Fruit fly (Drosophila melanogaster) whole organism, prepupa: ENCODE data around the gene CG32971.

Experiments
- CG10631 ChIP-seq: fragments of 200-800 bp; sonication (Bioruptor generic); optimal IDR thresholded peaks from 2 replicates; lab custom pipeline; 2016; ENCODE audit warnings: missing biosample characterization, missing genetic modification characterization
- CG10669 ChIP-seq: fragments of 200-800 bp; sonication (Bioruptor generic); optimal IDR thresholded peaks from 3 replicates; lab custom pipeline; 2018; ENCODE audit warnings: missing biosample characterization, mild to moderate bottlenecking, missing genetic modification characterization, moderate library complexity
- CG11294 ChIP-seq: fragments of 200-800 bp; sonication (Bioruptor generic); IDR thresholded peaks from 2 replicates; pipeline ENCODE4 v1.3.6; 2022; ENCODE audit warnings: missing biosample characterization, missing genetic modification characterization
- CG11762 ChIP-seq: fragments of 200-800 bp; sonication (Bioruptor generic); optimal IDR thresholded peaks from 3 replicates; lab custom pipeline; 2016; ENCODE audit warnings: missing biosample characterization, missing genetic modification characterization; ENCODE audit not compliant: insufficient read depth
- CG11902 ChIP-seq: fragments of 200-800 bp; sonication (Bioruptor generic); optimal IDR thresholded peaks from 3 replicates; lab custom pipeline; 2016; ENCODE audit warnings: missing biosample characterization, missing genetic modification characterization
- CG15336 ChIP-seq: fragments of 200-800 bp; sonication (Bioruptor generic); IDR thresholded peaks from 2 replicates; pipeline ENCODE4 v1.3.6; 2022; ENCODE audit warnings: missing biosample characterization, missing genetic modification characterization
- CG31627 ChIP-seq: fragments of 200-800 bp; sonication (Bioruptor generic); optimal IDR thresholded peaks from 3 replicates; lab custom pipeline; 2016; ENCODE audit warnings: missing biosample characterization, missing genetic modification characterization
- CG32006 ChIP-seq: fragments of 200-800 bp; sonication (Bioruptor generic); optimal IDR thresholded peaks from 3 replicates; lab custom pipeline; 2017; ENCODE audit warnings: missing biosample characterization, mild to moderate bottlenecking, missing genetic modification characterization
- CG3919 ChIP-seq: fragments of 200-800 bp; sonication (Bioruptor generic); optimal IDR thresholded peaks from 3 replicates; lab custom pipeline; 2016; ENCODE audit warnings: missing biosample characterization, missing genetic modification characterization
- CG4318 ChIP-seq: fragments of 200-800 bp; sonication (Bioruptor generic); optimal IDR thresholded peaks from 3 replicates; lab custom pipeline; 2017; ENCODE audit warnings: missing biosample characterization, mild to moderate bottlenecking, missing genetic modification characterization
- CG6163 ChIP-seq: fragments of 200-800 bp; sonication (Bioruptor generic); IDR thresholded peaks from 3 replicates; pipeline ENCODE4 v1.3.6; 2022; ENCODE audit warnings: missing biosample characterization, missing genetic modification characterization
- CG6276 ChIP-seq: fragments of 200-800 bp; sonication (Bioruptor generic); optimal IDR thresholded peaks from 2 replicates; lab custom pipeline; 2017; ENCODE audit warnings: missing biosample characterization, mild to moderate bottlenecking, missing genetic modification characterization
- CG6792 ChIP-seq: fragments of 200-800 bp; sonication (Bioruptor generic); optimal IDR thresholded peaks from 3 replicates; lab custom pipeline; 2016; ENCODE audit warnings: missing biosample characterization, missing genetic modification characterization
- CG6808 ChIP-seq: fragments of 200-800 bp; sonication (Bioruptor generic); optimal IDR thresholded peaks from 3 replicates; lab custom pipeline; 2017; ENCODE audit warnings: missing biosample characterization, missing genetic modification characterization, mild to moderate bottlenecking, moderate library complexity, missing genetic modification reagents
- CG7368 ChIP-seq: fragments of 200-800 bp; sonication (Bioruptor generic); optimal IDR thresholded peaks from 3 replicates; lab custom pipeline; 2016; ENCODE audit warnings: missing biosample characterization, missing genetic modification characterization
- CG8119 ChIP-seq: fragments of 200-800 bp; sonication (Bioruptor generic); IDR thresholded peaks from 3 replicates; pipeline ENCODE4 v1.3.6; 2022; ENCODE audit warnings: missing biosample characterization, missing genetic modification characterization
- CG8632 ChIP-seq: fragments of 200-800 bp; sonication (Bioruptor generic); optimal IDR thresholded peaks from 3 replicates; lab custom pipeline; 2016; ENCODE audit warnings: missing biosample characterization, missing genetic modification characterization
- Eip75B ChIP-seq: fragments of 200-800 bp; sonication (Bioruptor generic); optimal IDR thresholded peaks from 3 replicates; lab custom pipeline; 2016; ENCODE audit warnings: missing biosample characterization, missing genetic modification characterization
- Eip93F ChIP-seq: fragments of 200-800 bp; sonication (Bioruptor generic); optimal IDR thresholded peaks from 2 replicates; lab custom pipeline; 2016; ENCODE audit warnings: missing biosample characterization, mild to moderate bottlenecking, missing genetic modification characterization
- Ets96B ChIP-seq: fragments of 200-800 bp; optimal IDR thresholded peaks from 2 replicates; lab custom pipeline; 2019; ENCODE audit warnings: missing biosample characterization, mild to moderate bottlenecking, missing genetic modification characterization, moderate library complexity
- Hr39 ChIP-seq: fragments of 200-800 bp; sonication (Bioruptor generic); optimal IDR thresholded peaks from 2 replicates; lab custom pipeline; 2016; ENCODE audit warnings: missing biosample characterization, missing genetic modification characterization
- Lpt ChIP-seq: fragments of 200-800 bp; sonication (Bioruptor generic); optimal IDR thresholded peaks from 3 replicates; lab custom pipeline; 2016; ENCODE audit warnings: missing biosample characterization, missing genetic modification characterization
- OdsH ChIP-seq: fragments of 200-800 bp; sonication (Bioruptor generic); optimal IDR thresholded peaks from 3 replicates; lab custom pipeline; 2016; ENCODE audit warnings: missing biosample characterization, missing genetic modification characterization
- Smox ChIP-seq: fragments of 200-800 bp; sonication (Bioruptor generic); optimal IDR thresholded peaks from 3 replicates; lab custom pipeline; 2016; ENCODE audit warnings: missing biosample characterization, missing genetic modification characterization
- Sox15 ChIP-seq: fragments of 200-800 bp; sonication (Bioruptor generic); optimal IDR thresholded peaks from 3 replicates; lab custom pipeline; 2016; ENCODE audit warnings: missing biosample characterization, missing genetic modification characterization
- achi ChIP-seq: fragments of 200-800 bp; sonication (Bioruptor generic); optimal IDR thresholded peaks from 3 replicates; lab custom pipeline; 2016; ENCODE audit warnings: missing biosample characterization, missing genetic modification characterization
- dac ChIP-seq: fragments of 200-800 bp; sonication (Bioruptor generic); optimal IDR thresholded peaks from 2 replicates; lab custom pipeline; 2017; ENCODE audit warnings: missing biosample characterization, mild to moderate bottlenecking, missing genetic modification characterization
- dsx ChIP-seq: fragments of 200-800 bp; optimal IDR thresholded peaks from 3 replicates; lab custom pipeline; 2019; ENCODE audit warnings: missing biosample characterization, mild to moderate bottlenecking, missing genetic modification characterization, moderate library complexity; ENCODE audit not compliant: poor library complexity, severe bottlenecking
- eg ChIP-seq: fragments of 200-800 bp; sonication (Bioruptor generic); IDR thresholded peaks from 3 replicates; pipeline ENCODE4 v1.3.6; 2022; ENCODE audit warnings: missing biosample characterization, missing genetic modification characterization
- esn ChIP-seq: fragments of 200-800 bp; sonication (Bioruptor generic); optimal IDR thresholded peaks from 2 replicates; lab custom pipeline; 2016; ENCODE audit warnings: missing biosample characterization, mild to moderate bottlenecking, missing genetic modification characterization, moderate library complexity
- fd59A ChIP-seq: fragments of 200-800 bp; sonication (Bioruptor generic); optimal IDR thresholded peaks from 2 replicates; lab custom pipeline; 2017; ENCODE audit warnings: missing biosample characterization, mild to moderate bottlenecking, missing genetic modification characterization, missing genetic modification reagents
- fkh ChIP-seq: fragments of 200-800 bp; sonication (Bioruptor generic); optimal IDR thresholded peaks from 3 replicates; lab custom pipeline; 2017; ENCODE audit warnings: missing biosample characterization, mild to moderate bottlenecking, missing genetic modification characterization, moderate library complexity
- lz ChIP-seq: fragments of 200-800 bp; sonication (Bioruptor generic); optimal IDR thresholded peaks from 3 replicates; lab custom pipeline; 2016; ENCODE audit warnings: missing biosample characterization, missing genetic modification characterization
- salr ChIP-seq, 2 experiments: fragments of 200-800 bp; sonication (Bioruptor generic); optimal IDR thresholded peaks; 3 replicates each; lab custom pipeline; 2016 to 2018; ENCODE audit warnings: missing biosample characterization in 2 of 2, missing genetic modification characterization in 2 of 2, mild to moderate bottlenecking in 1 of 2
- spab ChIP-seq: fragments of 200-800 bp; sonication (Bioruptor generic); optimal IDR thresholded peaks from 2 replicates; lab custom pipeline; 2017; ENCODE audit warnings: missing biosample characterization, mild to moderate bottlenecking, missing genetic modification characterization, missing genetic modification reagents
- ss ChIP-seq, 2 experiments: fragments of 200-800 bp; sonication (Bioruptor generic); optimal IDR thresholded peaks; 2 replicates in 1 of 2; 3 replicates in 1 of 2; lab custom pipeline; 2017 to 2018; ENCODE audit warnings: mild to moderate bottlenecking in 2 of 2, missing biosample characterization in 2 of 2, missing genetic modification characterization in 2 of 2, moderate library complexity in 1 of 2
- topi ChIP-seq: fragments of 200-800 bp; sonication (Bioruptor generic); optimal IDR thresholded peaks from 3 replicates; lab custom pipeline; 2016; ENCODE audit warnings: missing biosample characterization, missing genetic modification characterization
- vri ChIP-seq: fragments of 200-800 bp; sonication (Bioruptor generic); optimal IDR thresholded peaks from 3 replicates; lab custom pipeline; 2016; ENCODE audit warnings: missing biosample characterization, mild to moderate bottlenecking, missing genetic modification characterization

The CG32971 gene

dm6 chr2L:14302478-14302877, 27.9 kb downstream of the CG32971 start:
- TF ChIP-seq CG4318, result no peak
- peak; percentile 27 for TF ChIP-seq fkh (GFP tag; lab: Kevin White, UChicago)

DNA sequence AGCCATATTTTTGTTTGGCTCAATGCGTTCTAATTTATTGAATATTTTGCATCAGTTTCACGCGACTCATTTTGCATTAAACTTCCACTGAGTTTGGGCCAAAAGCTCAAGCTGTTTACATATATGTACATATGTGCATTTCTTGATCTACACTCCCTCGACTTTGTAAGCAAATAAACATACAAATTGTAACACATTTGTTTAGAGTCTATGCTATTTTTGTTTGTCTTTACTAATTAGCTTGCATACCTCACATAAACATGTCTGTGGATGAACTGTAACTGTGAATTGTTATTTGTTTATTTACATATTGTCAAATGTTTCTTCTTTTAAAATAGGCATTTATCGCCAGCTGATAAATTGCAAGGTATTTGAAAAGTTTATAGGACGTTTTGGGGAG, 32.9 kb downstream of the CG32971 start:
- peak; percentile 12 for TF ChIP-seq fkh (GFP tag; lab: Kevin White, UChicago)
- TF ChIP-seq Hr39 (GFP tag; lab: Kevin White, UChicago), result no peak

- TF ChIP-seq CG8119 (GFP tag; lab: Robert Waterston, UW), result no peak
- peak; percentile 20 for TF ChIP-seq fkh (GFP tag; lab: Kevin White, UChicago)
- no peak for TF ChIP-seq eg (GFP tag; lab: Robert Waterston, UW)
- no peak for TF ChIP-seq CG10669 (GFP tag; lab: Kevin White, UChicago)
- TF ChIP-seq CG11294 (GFP tag; lab: Robert Waterston, UW), result no peak
- TF ChIP-seq CG4318, result no peak
- peak; percentile 5 for TF ChIP-seq CG3919 (GFP tag; lab: Kevin White, UChicago)
- TF ChIP-seq lz (GFP tag; lab: Kevin White, UChicago), result no peak
- no peak for TF ChIP-seq spab (GFP tag; lab: Kevin White, UChicago)
- no peak for TF ChIP-seq dsx (GFP tag; lab: Kevin White, UChicago)
Measured at dm6 chr2L:14308232-14308631, 33.6 kb downstream of the CG32971 start.

dm6 chr2L:14308661-14309060, 34.0 kb downstream of the CG32971 start:
- TF ChIP-seq CG7368 (GFP tag; lab: Kevin White, UChicago), result no peak

DNA sequence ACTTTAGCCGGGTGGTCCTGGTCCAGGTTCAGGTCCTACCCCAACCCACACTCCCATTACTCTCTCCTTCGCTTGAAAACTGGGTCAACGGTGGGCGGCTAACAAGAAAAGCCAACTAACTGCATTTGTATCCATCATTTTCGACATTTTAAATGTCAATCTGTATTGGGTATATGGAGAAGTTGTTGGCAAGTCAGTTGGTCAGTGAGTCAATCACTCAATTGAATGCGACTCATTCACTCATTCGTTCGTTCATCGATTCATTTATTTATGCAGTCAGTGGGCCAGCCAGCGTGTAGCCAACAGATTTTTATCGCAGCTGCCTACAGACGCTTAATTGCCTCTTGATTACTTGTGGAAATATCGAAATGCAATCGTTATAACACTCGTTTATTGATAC, 42.1 kb downstream of the CG32971 start:
- no peak for TF ChIP-seq fd59A
- TF ChIP-seq Eip93F (GFP tag; lab: Kevin White, UChicago), result no peak
- no peak for TF ChIP-seq vri (GFP tag; lab: Kevin White, UChicago)
- no peak for TF ChIP-seq OdsH (GFP tag; lab: Kevin White, UChicago)
- TF ChIP-seq fkh (GFP tag; lab: Kevin White, UChicago), result no peak
- TF ChIP-seq ss (GFP tag; optimal IDR thresholded peaks at IDR 0.05; lab: Kevin White, UChicago), result no peak
- TF ChIP-seq achi (GFP tag; lab: Kevin White, UChicago), result no peak

DNA sequence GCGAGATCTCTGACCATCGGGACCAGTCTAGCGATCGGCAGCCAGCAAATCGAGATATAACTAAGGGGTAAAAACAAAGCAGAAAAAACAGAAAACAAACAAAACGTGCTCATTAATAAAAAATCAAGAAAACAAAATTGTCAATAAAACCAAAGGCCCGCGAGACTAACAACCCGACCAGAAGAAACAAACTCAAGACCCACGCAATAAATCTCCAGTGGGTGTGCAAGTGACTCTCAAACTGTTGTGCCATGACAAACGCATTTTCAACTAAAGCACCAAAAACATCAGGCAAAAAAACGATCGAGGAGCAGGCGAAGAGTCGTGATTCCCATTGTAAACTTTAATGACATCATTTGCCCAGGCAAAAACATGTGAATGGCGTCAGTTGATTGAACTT, 43.4 kb downstream of the CG32971 start:
- no peak for TF ChIP-seq Sox15 (GFP tag; lab: Kevin White, UChicago)
- no peak for TF ChIP-seq CG7368 (GFP tag; lab: Kevin White, UChicago)
- no peak for TF ChIP-seq Smox (GFP tag; lab: Kevin White, UChicago)
- no peak for TF ChIP-seq CG6792 (GFP tag; lab: Kevin White, UChicago)
- no peak for TF ChIP-seq CG6276 (GFP tag; lab: Kevin White, UChicago)
- TF ChIP-seq, all 60 proteins: peak for 0

DNA sequence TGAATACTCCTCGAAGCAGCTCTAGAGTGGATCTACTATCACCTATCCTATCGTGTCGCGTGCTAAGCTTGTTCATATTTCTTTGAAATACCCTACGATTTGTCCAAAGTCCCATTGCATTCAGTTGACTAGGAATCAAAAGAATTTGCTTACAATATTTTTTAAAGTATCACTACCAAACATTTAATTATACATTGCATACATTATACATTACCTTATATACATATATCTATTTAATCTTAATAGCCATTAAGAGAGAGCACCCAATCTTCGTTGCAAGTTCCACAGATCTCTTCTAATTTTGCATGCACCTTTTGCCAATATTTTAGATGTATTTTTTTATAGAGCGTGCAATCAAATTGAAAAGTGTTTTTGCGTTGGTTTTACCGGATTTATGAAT, 44.0 kb downstream of the CG32971 start:
- TF ChIP-seq CG3919 (GFP tag; lab: Kevin White, UChicago), result no peak
- TF ChIP-seq esn, result no peak
- TF ChIP-seq CG8632 (GFP tag; lab: Kevin White, UChicago), result no peak
- peak; percentile 30 for TF ChIP-seq dac (GFP tag; lab: Kevin White, UChicago)
- TF ChIP-seq Lpt (GFP tag; lab: Kevin White, UChicago), result peak; percentile 73
- no peak for TF ChIP-seq CG11902 (GFP tag; lab: Kevin White, UChicago)
- TF ChIP-seq achi (GFP tag; lab: Kevin White, UChicago), result peak; percentile 40
- TF ChIP-seq Eip75B (GFP tag; lab: Kevin White, UChicago), result no peak
- TF ChIP-seq CG7368 (GFP tag; lab: Kevin White, UChicago), result no peak
- peak; percentile 43; the same call in 1 of the 3 replicates for TF ChIP-seq CG6163 (GFP tag; lab: Robert Waterston, UW)
- peak in 1 of 2 experiments; percentile 40 for TF ChIP-seq salr (GFP tag; optimal IDR thresholded peaks at IDR 0.05; lab: Kevin White, UChicago)
- TF ChIP-seq Ets96B (tag; lab: Kevin White, UChicago), result no peak
- peak; percentile 75 for TF ChIP-seq CG4318
- peak; percentile 87 for TF ChIP-seq CG15336
- no peak for TF ChIP-seq topi (GFP tag; lab: Kevin White, UChicago)
- TF ChIP-seq CG31627 (GFP tag; lab: Kevin White, UChicago), result no peak
- TF ChIP-seq CG6276 (GFP tag; lab: Kevin White, UChicago), result peak; percentile 72
- peak; percentile 80; the same call in 2 of the 3 replicates for TF ChIP-seq eg (GFP tag; lab: Robert Waterston, UW)
- peak; percentile 9 for TF ChIP-seq CG10631 (GFP tag; lab: Kevin White, UChicago)
- TF ChIP-seq CG32006 (GFP tag; lab: Kevin White, UChicago), result peak; percentile 87
- no peak for TF ChIP-seq CG11762 (GFP tag; lab: Kevin White, UChicago)
- TF ChIP-seq CG6808, result no peak
